Fruit fly (Drosophila melanogaster): ENCODE results near the gene CG15202.

CG15202 gene

dm6 chrX:11108148-11108844, 34.0 kb upstream of the CG15202 start, which contains the start of gene Hsp60A (continued):
- TF ChIP-seq CG4282 (GFP tag; optimal IDR thresholded peaks at IDR 0.05): no peak
- TF ChIP-seq dysf (GFP tag; IDR thresholded peaks at IDR 0.05): no peak; the same call in 2 of the 3 replicates
- TF ChIP-seq corto (GFP tag; optimal IDR thresholded peaks at IDR 0.05): peak; percentile 36
- TF ChIP-seq CG15011 (GFP tag; optimal IDR thresholded peaks at IDR 0.05): no peak
- TF ChIP-seq Dfd (GFP tag; optimal IDR thresholded peaks at IDR 0.05): no peak
- TF ChIP-seq CG34224 (GFP tag; IDR thresholded peaks at IDR 0.05; ENCODE audit: partially characterized antibody): peak; percentile 89
- TF ChIP-seq CG17912 (GFP tag; optimal IDR thresholded peaks at IDR 0.05): no peak
- no peak for TF ChIP-seq twi (tag; optimal IDR thresholded peaks at IDR 0.05)
- TF ChIP-seq CG7556 (GFP tag; optimal IDR thresholded peaks at IDR 0.05): peak; percentile 21
- TF ChIP-seq CG11560 (tag; IDR thresholded peaks at IDR 0.05): peak; percentile 98
- TF ChIP-seq CG31441 (GFP tag; IDR thresholded peaks at IDR 0.05): peak; percentile 51
- TF ChIP-seq lmd (GFP tag; IDR thresholded peaks at IDR 0.05): peak; percentile 38; the same call in 1 of the 2 replicates
- TF ChIP-seq peb (GFP tag; IDR thresholded peaks at IDR 0.05): no peak
- no peak for TF ChIP-seq odd (GFP tag; optimal IDR thresholded peaks at IDR 0.05)
- no peak for TF ChIP-seq CHES-1-like (GFP tag; optimal IDR thresholded peaks at IDR 0.05)
- peak; percentile 59 for TF ChIP-seq Xbp1 (GFP tag; optimal IDR thresholded peaks at IDR 0.05)
- no peak for TF ChIP-seq ac (GFP tag; optimal IDR thresholded peaks at IDR 0.05)
- TF ChIP-seq Meics (GFP tag; optimal IDR thresholded peaks at IDR 0.05): peak; percentile 33
- TF ChIP-seq CG14710 (tag; optimal IDR thresholded peaks at IDR 0.05): peak; percentile 75
- TF ChIP-seq Nf-YA (GFP tag; IDR thresholded peaks at IDR 0.05): no peak
- TF ChIP-seq NFAT (GFP tag; IDR thresholded peaks at IDR 0.05): no peak
- TF ChIP-seq CG15479 (GFP tag; optimal IDR thresholded peaks at IDR 0.05): no peak
- TF ChIP-seq CG3163 (GFP tag; optimal IDR thresholded peaks at IDR 0.05): no peak
- TF ChIP-seq CG11504 (tag; optimal IDR thresholded peaks at IDR 0.05): peak; percentile 62
- TF ChIP-seq sqz (GFP tag; optimal IDR thresholded peaks at IDR 0.05): peak; percentile 49
- TF ChIP-seq chinmo (GFP tag; IDR thresholded peaks at IDR 0.05; ENCODE audit: partially characterized antibody): peak; percentile 61; the same call in 1 of the 4 replicates
- no peak for TF ChIP-seq Hey (tag; optimal IDR thresholded peaks at IDR 0.05)
- peak; percentile 38 for TF ChIP-seq tup (GFP tag; optimal IDR thresholded peaks at IDR 0.05)
- TF ChIP-seq CG10565 (GFP tag; optimal IDR thresholded peaks at IDR 0.05): no peak
- no peak for TF ChIP-seq CG11085 (GFP tag; IDR thresholded peaks at IDR 0.05)
- TF ChIP-seq CG7963 (GFP tag; IDR thresholded peaks at IDR 0.05; ENCODE audit: partially characterized antibody): 0 out of 3 replicates have a peak, but pooled peaks have one; percentile 54
- no peak for TF ChIP-seq Bdp1 (GFP tag; optimal IDR thresholded peaks at IDR 0.05)
- peak; percentile 33 for TF ChIP-seq CG3281 (GFP tag; optimal IDR thresholded peaks at IDR 0.05)
- TF ChIP-seq fu2 (GFP tag; optimal IDR thresholded peaks at IDR 0.05): no peak
- peak; percentile 17 for TF ChIP-seq CG18619 (GFP tag; optimal IDR thresholded peaks at IDR 0.05)
- no peak for TF ChIP-seq Taf1 (GFP tag; IDR thresholded peaks at IDR 0.05)
- TF ChIP-seq Bteb2 (GFP tag; optimal IDR thresholded peaks at IDR 0.05): no peak
- no peak for TF ChIP-seq CG3838 (GFP tag; optimal IDR thresholded peaks at IDR 0.05)
- TF ChIP-seq CG2678 (tag; optimal IDR thresholded peaks at IDR 0.05): peak; percentile 67
- TF ChIP-seq CG10431 (GFP tag; optimal IDR thresholded peaks at IDR 0.05): peak; percentile 1
- 0 out of 2 replicates have a peak, but pooled peaks have one; percentile 8 for TF ChIP-seq H2.0 (GFP tag; IDR thresholded peaks at IDR 0.05)
- TF ChIP-seq CG17186 (GFP tag; optimal IDR thresholded peaks at IDR 0.05): peak; percentile 12
- no peak for TF ChIP-seq slou (GFP tag; optimal IDR thresholded peaks at IDR 0.05)
- TF ChIP-seq sd (tag; optimal IDR thresholded peaks at IDR 0.05): no peak
- TF ChIP-seq CG14441 (GFP tag; IDR thresholded peaks at IDR 0.05): peak; percentile 38; the same call in 1 of the 2 replicates
- TF ChIP-seq CG7928 (GFP tag; optimal IDR thresholded peaks at IDR 0.05): no peak
- peak; percentile 40 for TF ChIP-seq bcd (GFP tag; optimal IDR thresholded peaks at IDR 0.05)
- peak in 1 of 3 experiments; percentile 43 for TF ChIP-seq lola (GFP tag; optimal IDR thresholded peaks at IDR 0.05)
- TF ChIP-seq jing (GFP tag; optimal IDR thresholded peaks at IDR 0.05): no peak

All from whole organism, embryonic.